Fruit fly (Drosophila melanogaster): ENCODE results near the gene Whamy.

Whamy gene

DNA sequence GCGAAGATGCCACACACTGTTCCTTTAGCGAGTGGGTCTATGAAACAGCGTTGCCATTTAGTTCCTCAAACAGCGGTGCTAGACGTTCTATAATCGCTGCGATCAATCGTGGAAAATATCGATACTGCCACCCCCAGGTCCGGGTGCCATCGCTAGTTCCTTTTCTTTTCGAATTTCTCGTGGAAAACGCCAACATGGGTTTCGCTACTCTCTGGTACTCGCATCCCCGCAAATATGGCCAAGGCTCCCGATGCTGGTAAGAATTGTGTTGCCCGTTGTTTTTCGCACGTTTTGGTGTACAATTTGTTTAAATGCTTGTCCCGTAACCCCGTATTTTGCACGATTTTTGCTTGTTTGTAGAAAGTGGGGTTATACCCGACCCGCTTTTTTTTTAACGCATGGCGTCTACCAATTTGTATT, 3.7 kb upstream of the Whamy start, which contains the start of gene RpS29 (continued):
- TF ChIP-seq NC2β (GFP tag; optimal IDR thresholded peaks at IDR 0.05) (peak; percentile 96), BtbVII (GFP tag; optimal IDR thresholded peaks at IDR 0.05) (peak; percentile 78), CG17829 (tag; optimal IDR thresholded peaks at IDR 0.05) (peak; percentile 74), CG8089 (GFP tag; optimal IDR thresholded peaks at IDR 0.05) (peak; percentile 80), aop (GFP tag; IDR thresholded peaks at IDR 0.05) (peak; percentile 97), slp2 (GFP tag; optimal IDR thresholded peaks at IDR 0.05) (peak; percentile 63), ssp (GFP tag; IDR thresholded peaks at IDR 0.05) (peak; percentile 49), fd102C (GFP tag; optimal IDR thresholded peaks at IDR 0.05) (no peak), CG14050 (GFP tag; IDR thresholded peaks at IDR 0.05) (peak; percentile 60), CG1832 (GFP tag; optimal IDR thresholded peaks at IDR 0.05) (no peak), CG13123 (GFP tag; optimal IDR thresholded peaks at IDR 0.05) (peak; percentile 74), lmd (GFP tag; IDR thresholded peaks at IDR 0.05) (peak; percentile 71; the same call in 1 of the 2 replicates), Fer3 (tag; optimal IDR thresholded peaks at IDR 0.05) (peak; percentile 71), Mad (GFP tag; optimal IDR thresholded peaks at IDR 0.05) (peak; percentile 85), CG6765 (GFP tag; optimal IDR thresholded peaks at IDR 0.05) (peak; percentile 83), Dad (GFP tag; optimal IDR thresholded peaks at IDR 0.05) (peak; percentile 84), emc (GFP tag; optimal IDR thresholded peaks at IDR 0.05) (peak; percentile 83), HLH4C (GFP tag; IDR thresholded peaks at IDR 0.05; ENCODE audit: partially characterized antibody) (peak; percentile 82), C15 (GFP tag; IDR thresholded peaks at IDR 0.05) (0 out of 3 replicates have a peak, but pooled peaks have one; percentile 43), phol (tag; optimal IDR thresholded peaks at IDR 0.05) (peak; percentile 82), chm (GFP tag; IDR thresholded peaks at IDR 0.05) (peak; percentile 79), CG16779 (GFP tag; IDR thresholded peaks at IDR 0.05) (peak; percentile 67), CG4707 (GFP tag; optimal IDR thresholded peaks at IDR 0.05) (no peak), Optix (GFP tag; IDR thresholded peaks at IDR 0.05) (peak; percentile 46; the same call in 1 of the 3 replicates), Hmr (GFP tag; optimal IDR thresholded peaks at IDR 0.05) (peak; percentile 94), CG18764 (GFP tag; optimal IDR thresholded peaks at IDR 0.05) (peak; percentile 76), CG2199 (GFP tag; IDR thresholded peaks at IDR 0.05) (peak; percentile 55; the same call in 1 of the 3 replicates), fd64A (GFP tag; optimal IDR thresholded peaks at IDR 0.05) (peak; percentile 59), CG10209 (GFP tag; optimal IDR thresholded peaks at IDR 0.05) (peak; percentile 72), eve (GFP tag; optimal IDR thresholded peaks at IDR 0.05) (no peak), CG31441 (GFP tag; IDR thresholded peaks at IDR 0.05) (peak; percentile 51; the same call in 1 of the 2 replicates), ATbp (GFP tag; optimal IDR thresholded peaks at IDR 0.05) (peak; percentile 10), p53 (GFP tag; optimal IDR thresholded peaks at IDR 0.05) (peak; percentile 83), B-H2 (GFP tag; optimal IDR thresholded peaks at IDR 0.05) (peak; percentile 95), CG17912 (GFP tag; optimal IDR thresholded peaks at IDR 0.05) (peak; percentile 88), crol (GFP tag; IDR thresholded peaks at IDR 0.05) (no peak), D19B (GFP tag; optimal IDR thresholded peaks at IDR 0.05) (no peak), HmgZ (tag; optimal IDR thresholded peaks at IDR 0.05) (peak; percentile 95), Blimp-1 (GFP tag; optimal IDR thresholded peaks at IDR 0.05) (peak; percentile 60), CG8478 (optimal IDR thresholded peaks at IDR 0.05) (no peak), cg (GFP tag; optimal IDR thresholded peaks at IDR 0.05) (no peak), Eip74EF (GFP tag; optimal IDR thresholded peaks at IDR 0.05) (peak in 1 of 2 experiments; percentile 69), Rx (GFP tag; IDR thresholded peaks at IDR 0.05) (peak; percentile 73), luna (GFP tag; optimal IDR thresholded peaks at IDR 0.05) (peak; percentile 88), CG17568 (GFP tag; optimal IDR thresholded peaks at IDR 0.05) (no peak), inv (GFP tag; IDR thresholded peaks at IDR 0.05; ENCODE audit: partially characterized antibody) (peak; percentile 92), salm (tag; optimal IDR thresholded peaks at IDR 0.05) (peak; percentile 64), H15 (GFP tag; IDR thresholded peaks at IDR 0.05) (peak; percentile 68; the same call in 1 of the 3 replicates), crp (GFP tag; optimal IDR thresholded peaks at IDR 0.05) (peak in 1 of 2 experiments; percentile 50), CG12942 (GFP tag; optimal IDR thresholded peaks at IDR 0.05) (peak; percentile 78)

All from whole organism, embryonic.